Worm (Caenorhabditis elegans): Measurements from ENCODE around the gene srbc-45.

DNA sequence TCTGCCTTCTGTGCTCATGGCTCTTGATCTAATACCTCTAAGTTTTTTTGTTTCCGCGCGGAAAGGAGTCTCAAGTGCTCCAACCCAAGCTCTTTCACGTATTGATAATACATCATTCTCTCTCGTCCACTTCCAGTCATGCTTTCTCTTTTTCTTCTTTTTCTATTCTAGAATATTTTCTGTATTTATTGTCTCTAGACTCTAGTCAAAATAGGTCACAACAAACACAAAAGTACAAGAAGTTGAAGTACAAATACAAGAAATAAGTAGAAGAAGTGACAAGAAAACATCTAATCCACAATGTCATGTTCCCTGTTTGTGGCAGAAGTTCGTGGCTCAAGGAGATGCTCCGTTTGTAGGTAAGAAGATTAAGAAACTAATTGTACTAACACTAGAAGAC, 30.2 kb upstream of the srbc-45 start, which contains the start of gene ZC455.1:
- TF ChIP-seq unc-39 (tag; optimal IDR thresholded peaks at IDR 0.05), result no peak
- no peak for TF ChIP-seq attf-4 (tag; optimal IDR thresholded peaks at IDR 0.05)
- no peak for TF ChIP-seq F49E8.2 (tag; optimal IDR thresholded peaks at IDR 0.05; ENCODE audit: borderline replicate concordance)
- TF ChIP-seq lsy-2 (tag; optimal IDR thresholded peaks at IDR 0.05), result no peak
- no peak for TF ChIP-seq fos-1 (tag; optimal IDR thresholded peaks at IDR 0.05)
- TF ChIP-seq nhr-25 (tag; optimal IDR thresholded peaks at IDR 0.05; ENCODE audit: borderline replicate concordance, insufficient read depth), result no peak
- TF ChIP-seq ZK546.5 (tag; optimal IDR thresholded peaks at IDR 0.05), result no peak
- no peak for TF ChIP-seq ceh-28 (tag; optimal IDR thresholded peaks at IDR 0.05)
- TF ChIP-seq T20F7.1 (GFP tag; optimal IDR thresholded peaks at IDR 0.05), result no peak
- no peak for TF ChIP-seq dve-1 (tag; optimal IDR thresholded peaks at IDR 0.05; ENCODE audit: insufficient read depth)
- no peak for TF ChIP-seq ctbp-1 (GFP tag; IDR thresholded peaks at IDR 0.05)
